Fruit fly (Drosophila melanogaster) whole organism, embryonic: ENCODE measurements around the gene CG33093.

ENCODE experiments used
- Adf1 ChIP-seq: fragments of 200-800 bp; sonication (Bioruptor generic); IDR thresholded peaks from 2 replicates; pipeline ENCODE4 v1.3.6; 2022; ENCODE audit warnings: missing biosample characterization, missing genetic modification characterization
- Asciz ChIP-seq: fragments of 200-800 bp; sonication (Bioruptor generic); optimal IDR thresholded peaks from 2 replicates; lab custom pipeline; 2017; ENCODE audit warnings: missing biosample characterization, mild to moderate bottlenecking, missing genetic modification characterization, missing genetic modification reagents
- BEAF-32 ChIP-seq: fragments of 200-800 bp; sonication (Bioruptor generic); optimal IDR thresholded peaks from 3 replicates; lab custom pipeline; 2017; ENCODE audit warnings: missing biosample characterization, missing genetic modification characterization, mild to moderate bottlenecking, moderate library complexity, missing genetic modification reagents
- CG11085 ChIP-seq: fragments of 200-800 bp; sonication (Bioruptor generic); IDR thresholded peaks from 2 replicates; pipeline ENCODE4 v1.3.6; 2022; ENCODE audit warnings: missing biosample characterization, missing genetic modification characterization
- CG11504 ChIP-seq: fragments of 200-800 bp; sonication (Bioruptor generic); optimal IDR thresholded peaks from 3 replicates; lab custom pipeline; 2019; ENCODE audit warnings: missing biosample characterization, mild to moderate bottlenecking, missing genetic modification characterization, moderate library complexity
- CG11695 ChIP-seq: fragments of 200-800 bp; sonication (Bioruptor generic); IDR thresholded peaks from 3 replicates; pipeline ENCODE4 v1.3.6; 2022; ENCODE audit warnings: missing biosample characterization, missing genetic modification characterization
- CG12219 ChIP-seq: fragments of 200-800 bp; sonication (Bioruptor generic); optimal IDR thresholded peaks from 3 replicates; lab custom pipeline; 2018; ENCODE audit warnings: missing biosample characterization, mild to moderate bottlenecking, missing genetic modification characterization
- CG13287 ChIP-seq: fragments of 200-800 bp; sonication (Bioruptor generic); IDR thresholded peaks from 2 replicates; pipeline ENCODE4 v1.3.6; 2022; ENCODE audit warnings: missing biosample characterization, missing genetic modification characterization; ENCODE audit not compliant: partially characterized antibody
- CG1529 ChIP-seq: fragments of 200-800 bp; sonication (Bioruptor generic); optimal IDR thresholded peaks from 3 replicates; lab custom pipeline; 2018; ENCODE audit warnings: missing biosample characterization, missing genetic modification characterization
- CG16815 ChIP-seq: fragments of 200-800 bp; sonication (Bioruptor generic); optimal IDR thresholded peaks from 3 replicates; lab custom pipeline; 2017; ENCODE audit warnings: missing biosample characterization, mild to moderate bottlenecking, missing genetic modification characterization
- CG16863 ChIP-seq: fragments of 200-800 bp; sonication (Bioruptor generic); optimal IDR thresholded peaks from 3 replicates; lab custom pipeline; 2016; ENCODE audit warnings: missing biosample characterization, missing genetic modification characterization
- CG17359 ChIP-seq: fragments of 200-800 bp; sonication (Bioruptor generic); optimal IDR thresholded peaks from 3 replicates; lab custom pipeline; 2018; ENCODE audit warnings: missing biosample characterization, mild to moderate bottlenecking, missing genetic modification characterization, moderate library complexity
- CG18262 ChIP-seq: fragments of 200-800 bp; optimal IDR thresholded peaks from 3 replicates; lab custom pipeline; 2019; ENCODE audit warnings: missing biosample characterization, mild to moderate bottlenecking, missing genetic modification characterization, moderate library complexity
- CG2678 ChIP-seq: fragments of 200-800 bp; sonication (Bioruptor generic); optimal IDR thresholded peaks from 3 replicates; lab custom pipeline; 2019; ENCODE audit warnings: missing biosample characterization, mild to moderate bottlenecking, missing genetic modification characterization, moderate library complexity
- CG30403 ChIP-seq: fragments of 200-800 bp; sonication (Bioruptor generic); optimal IDR thresholded peaks from 3 replicates; lab custom pipeline; 2016; ENCODE audit warnings: missing biosample characterization, missing genetic modification characterization
- CG33213 ChIP-seq: fragments of 200-800 bp; sonication (Bioruptor generic); optimal IDR thresholded peaks from 3 replicates; lab custom pipeline; 2016; ENCODE audit warnings: missing biosample characterization, missing genetic modification characterization
- CG34224 ChIP-seq: fragments of 200-800 bp; sonication (Bioruptor generic); IDR thresholded peaks from 3 replicates; pipeline ENCODE4 v1.3.6; 2022; ENCODE audit warnings: missing biosample characterization, missing genetic modification characterization; ENCODE audit not compliant: partially characterized antibody
- CG6272 ChIP-seq: fragments of 200-800 bp; sonication (Bioruptor generic); IDR thresholded peaks from 2 replicates; pipeline ENCODE4 v1.3.6; 2022; ENCODE audit warnings: missing biosample characterization, missing genetic modification characterization
- CG6683 ChIP-seq: fragments of 200-800 bp; sonication (Bioruptor generic); optimal IDR thresholded peaks from 2 replicates; lab custom pipeline; 2017; ENCODE audit warnings: missing biosample characterization, mild to moderate bottlenecking, missing genetic modification characterization, missing genetic modification reagents
- CG6854 ChIP-seq: fragments of 200-800 bp; sonication (Bioruptor generic); optimal IDR thresholded peaks from 3 replicates; lab custom pipeline; 2017; ENCODE audit warnings: missing biosample characterization, mild to moderate bottlenecking, missing genetic modification characterization
- CG7271 ChIP-seq: fragments of 200-800 bp; sonication (Bioruptor generic); optimal IDR thresholded peaks from 2 replicates; lab custom pipeline; 2018; ENCODE audit warnings: missing biosample characterization, mild to moderate bottlenecking, missing genetic modification characterization, moderate library complexity
- CG8089 ChIP-seq: fragments of 200-800 bp; sonication (Bioruptor generic); optimal IDR thresholded peaks from 3 replicates; lab custom pipeline; 2016; ENCODE audit warnings: missing biosample characterization, missing genetic modification characterization
- CHES-1-like ChIP-seq: fragments of 200-800 bp; sonication (Bioruptor generic); optimal IDR thresholded peaks from 2 replicates; lab custom pipeline; 2016; ENCODE audit warnings: missing biosample characterization, missing genetic modification characterization
- Dad ChIP-seq: fragments of 200-800 bp; sonication (Bioruptor generic); optimal IDR thresholded peaks from 3 replicates; lab custom pipeline; 2016; ENCODE audit warnings: missing biosample characterization, missing genetic modification characterization
- Dip3 ChIP-seq: fragments of 200-800 bp; sonication (Bioruptor generic); optimal IDR thresholded peaks from 3 replicates; lab custom pipeline; 2016; ENCODE audit warnings: missing biosample characterization, missing genetic modification characterization
- Hand ChIP-seq: fragments of 200-800 bp; sonication (Bioruptor generic); optimal IDR thresholded peaks from 2 replicates; lab custom pipeline; 2017; ENCODE audit warnings: mild to moderate bottlenecking, missing biosample characterization, missing genetic modification reagents, missing genetic modification characterization
- Hr39 ChIP-seq: fragments of >200 bp; optimal IDR thresholded peaks from 2 replicates; lab custom pipeline; 2017
- Med ChIP-seq: fragments of 200-800 bp; sonication (Bioruptor generic); peaks from one replicate; lab custom pipeline; 2016; ENCODE audit warnings: missing biosample characterization, missing genetic modification characterization, mild to moderate bottlenecking, inconsistent platforms, moderate library complexity
- Mes4 ChIP-seq: fragments of 200-800 bp; sonication (Bioruptor generic); optimal IDR thresholded peaks from 2 replicates; lab custom pipeline; 2016; ENCODE audit warnings: missing biosample characterization, missing genetic modification characterization
- NFAT ChIP-seq: fragments of 200-800 bp; sonication (Bioruptor generic); IDR thresholded peaks from 2 replicates; pipeline ENCODE4 v1.3.6; 2022; ENCODE audit warnings: missing biosample characterization, missing genetic modification characterization
- NK7.1 ChIP-seq: fragments of 200-800 bp; sonication (Bioruptor generic); optimal IDR thresholded peaks from 3 replicates; lab custom pipeline; 2016; ENCODE audit warnings: missing biosample characterization, missing genetic modification characterization
- Opbp ChIP-seq: fragments of 200-800 bp; sonication (Bioruptor generic); IDR thresholded peaks from 3 replicates; pipeline ENCODE4 v1.3.6; 2022; ENCODE audit warnings: missing biosample characterization, missing genetic modification characterization; ENCODE audit not compliant: partially characterized antibody
- Poxn ChIP-seq: fragments of 200-800 bp; sonication (Bioruptor generic); IDR thresholded peaks from 2 replicates; pipeline ENCODE4 v1.3.6; 2022; ENCODE audit warnings: missing biosample characterization, missing genetic modification characterization
- ash1 ChIP-seq: fragments of 200-800 bp; sonication (Bioruptor generic); optimal IDR thresholded peaks from 2 replicates; lab custom pipeline; 2018; ENCODE audit warnings: missing biosample characterization, mild to moderate bottlenecking, missing genetic modification characterization
- cg ChIP-seq: fragments of 200-800 bp; sonication (Bioruptor generic); optimal IDR thresholded peaks from 3 replicates; lab custom pipeline; 2019; ENCODE audit warnings: missing biosample characterization, mild to moderate bottlenecking, missing genetic modification characterization, moderate library complexity
- dpn ChIP-seq, 2 experiments: fragments of 200-800 bp; sonication (Bioruptor generic); optimal IDR thresholded peaks; 3 replicates each; lab custom pipeline; 2016; ENCODE audit warnings: missing biosample characterization in 2 of 2, missing genetic modification characterization in 2 of 2
- ems ChIP-seq: fragments of 200-800 bp; sonication (Bioruptor generic); optimal IDR thresholded peaks from 3 replicates; lab custom pipeline; 2016; ENCODE audit warnings: missing biosample characterization, missing genetic modification characterization
- fru ChIP-seq: fragments of >200 bp; optimal IDR thresholded peaks from 2 replicates; lab custom pipeline; 2017
- ftz-f1 ChIP-seq: fragments of 200-800 bp; sonication (Bioruptor generic); optimal IDR thresholded peaks from 2 replicates; lab custom pipeline; 2016; ENCODE audit warnings: missing biosample characterization, missing genetic modification characterization
- gcm ChIP-seq: fragments of 200-800 bp; sonication (Bioruptor generic); optimal IDR thresholded peaks from 2 replicates; lab custom pipeline; 2019; ENCODE audit warnings: missing biosample characterization, mild to moderate bottlenecking, missing genetic modification characterization, moderate library complexity
- onecut ChIP-seq: fragments of 200-800 bp; sonication (Bioruptor generic); IDR thresholded peaks from 2 replicates; pipeline ENCODE4 v1.3.6; 2022; ENCODE audit warnings: missing biosample characterization, missing genetic modification characterization
- org-1 ChIP-seq: fragments of 200-800 bp; sonication (Bioruptor generic); optimal IDR thresholded peaks from 2 replicates; lab custom pipeline; 2017; ENCODE audit warnings: missing biosample characterization, missing genetic modification characterization
- pfk ChIP-seq: fragments of 200-800 bp; sonication (Bioruptor generic); optimal IDR thresholded peaks from 2 replicates; lab custom pipeline; 2018; ENCODE audit warnings: missing biosample characterization, mild to moderate bottlenecking, missing genetic modification characterization, moderate library complexity
- psq ChIP-seq: fragments of 200-800 bp; sonication (Bioruptor generic); optimal IDR thresholded peaks from 2 replicates; lab custom pipeline; 2017; ENCODE audit warnings: missing biosample characterization, missing genetic modification characterization
- row ChIP-seq: fragments of 200-800 bp; sonication (Bioruptor generic); IDR thresholded peaks from 3 replicates; pipeline ENCODE4 v1.3.6; 2022; ENCODE audit warnings: missing biosample characterization, missing genetic modification characterization
- slbo ChIP-seq: fragments of 200-800 bp; sonication (Bioruptor generic); IDR thresholded peaks from 2 replicates; pipeline ENCODE4 v1.3.6; 2022; ENCODE audit warnings: missing biosample characterization, missing genetic modification characterization
- sna ChIP-seq: fragments of 200-800 bp; sonication (Bioruptor generic); IDR thresholded peaks from 2 replicates; pipeline ENCODE4 v1.3.6; 2022; ENCODE audit warnings: missing biosample characterization, missing genetic modification characterization; ENCODE audit not compliant: partially characterized antibody
- sr ChIP-seq: fragments of 200-800 bp; sonication (Bioruptor generic); IDR thresholded peaks from 3 replicates; pipeline ENCODE4 v1.3.6; 2022; ENCODE audit warnings: missing biosample characterization, missing genetic modification characterization
- stwl ChIP-seq: fragments of 200-800 bp; sonication (Bioruptor generic); optimal IDR thresholded peaks from 3 replicates; lab custom pipeline; 2018; ENCODE audit warnings: missing biosample characterization, mild to moderate bottlenecking, missing genetic modification characterization, moderate library complexity
- vvl ChIP-seq: fragments of 200-800 bp; sonication (Bioruptor generic); IDR thresholded peaks from 2 replicates; pipeline ENCODE4 v1.3.6; 2022; ENCODE audit warnings: missing biosample characterization, missing genetic modification characterization
- wek ChIP-seq: fragments of 200-800 bp; sonication (Bioruptor generic); optimal IDR thresholded peaks from 3 replicates; lab custom pipeline; 2018; ENCODE audit warnings: missing biosample characterization, mild to moderate bottlenecking, missing genetic modification characterization, moderate library complexity

The CG33093 gene

dm6 chr3R:22526353-22526907 is 5.3 kb downstream of the CG33093 start (continued):
- TF ChIP-seq CG11695 (GFP tag; lab: Robert Waterston, UW) (0 out of 3 replicates have a peak, but pooled peaks have one; percentile 16), Opbp (GFP tag; lab: Robert Waterston, UW) (no peak), CG6854 (GFP tag; lab: Kevin White, UChicago) (no peak), CG7271 (no peak), NFAT (GFP tag; lab: Robert Waterston, UW) (peak; percentile 9; the same call in 1 of the 2 replicates), Mes4 (GFP tag; lab: Kevin White, UChicago) (no peak), ftz-f1 (GFP tag; lab: Kevin White, UChicago) (no peak), ems (GFP tag; lab: Kevin White, UChicago) (no peak), dpn (GFP tag; optimal IDR thresholded peaks at IDR 0.05; lab: Kevin White, UChicago) (no peak), onecut (no peak), CG13287 (no peak), gcm (GFP tag; lab: Kevin White, UChicago) (no peak), Asciz (GFP tag; lab: Kevin White, UChicago) (peak; percentile 27), vvl (GFP tag; lab: Robert Waterston, UW) (no peak), BEAF-32 (GFP tag; lab: Kevin White, UChicago) (no peak), cg (GFP tag; lab: Kevin White, UChicago) (peak; percentile 8), row (GFP tag; lab: Robert Waterston, UW) (peak; percentile 57), CG12219 (GFP tag; lab: Kevin White, UChicago) (peak; percentile 26), Dad (GFP tag; lab: Kevin White, UChicago) (no peak), CG16815 (GFP tag; lab: Kevin White, UChicago) (no peak), CG34224 (no peak), sr (GFP tag; lab: Robert Waterston, UW) (peak; percentile 66; the same call in 1 of the 3 replicates), Poxn (GFP tag; lab: Robert Waterston, UW) (no peak), fru (lab: Kevin White, UChicago) (no peak), CG18262 (tag; lab: Kevin White, UChicago) (peak; percentile 49), NK7.1 (no peak), Hand (no peak), stwl (tag; lab: Kevin White, UChicago) (no peak), CG17359 (tag; lab: Kevin White, UChicago) (no peak), CG6683 (GFP tag; lab: Kevin White, UChicago) (no peak), CG11085 (GFP tag; lab: Robert Waterston, UW) (no peak), wek (GFP tag; lab: Kevin White, UChicago) (peak; percentile 3), Med (GFP tag; lab: Kevin White, UChicago) (peak; percentile 89), Hr39 (lab: Kevin White, UChicago) (no peak), CG33213 (GFP tag; lab: Kevin White, UChicago) (no peak), CG2678 (tag; lab: Kevin White, UChicago) (peak; percentile 55), CG11504 (tag; lab: Kevin White, UChicago) (peak; percentile 44), CG16863 (GFP tag; lab: Kevin White, UChicago) (peak; percentile 27), Dip3 (GFP tag; lab: Kevin White, UChicago) (no peak), CHES-1-like (GFP tag; lab: Kevin White, UChicago) (no peak), ash1 (GFP tag; lab: Kevin White, UChicago) (no peak), CG30403 (GFP tag; lab: Kevin White, UChicago) (peak; percentile 37), CG8089 (GFP tag; lab: Kevin White, UChicago) (no peak), CG6272 (GFP tag; lab: Robert Waterston, UW) (no peak), org-1 (no peak), slbo (peak; percentile 40), psq (GFP tag; lab: Kevin White, UChicago) (no peak), Adf1 (GFP tag; lab: Robert Waterston, UW) (no peak), CG1529 (GFP tag; lab: Kevin White, UChicago) (no peak), sna (GFP tag; lab: Robert Waterston, UW) (no peak), pfk (no peak)
